Worm (Caenorhabditis elegans) whole organism, young adult: ENCODE results near the gene fkb-6.

Experiments used
- B0261.1 ChIP-seq: sonication (generic microtip); optimal IDR thresholded peaks from 2 replicates; lab custom pipeline; 2016; ENCODE audit warnings: mild to moderate bottlenecking, missing genetic modification characterization, moderate library complexity, missing compliant biosample characterization
- D2030.7 ChIP-seq: fragments of 200-800 bp; sonication (Bioruptor generic); IDR thresholded peaks from 2 replicates; pipeline ENCODE4 v1.3.6; 2022; ENCODE audit warnings: missing genetic modification reagents, missing genetic modification characterization, missing compliant biosample characterization
- F23B12.7 ChIP-seq: sonication (generic microtip); optimal IDR thresholded peaks from 2 replicates; lab custom pipeline; 2017; ENCODE audit warnings: missing genetic modification characterization, mild to moderate bottlenecking, missing compliant biosample characterization, antibody characterized with exemption, moderate library complexity; ENCODE audit not compliant: insufficient read depth
- F37B4.10 ChIP-seq: fragments of 200-800 bp; sonication (Bioruptor generic); IDR thresholded peaks from 2 replicates; pipeline ENCODE4 v1.3.6; 2022; ENCODE audit warnings: missing genetic modification characterization, missing compliant biosample characterization
- F52B5.7 ChIP-seq: sonication (generic microtip); optimal IDR thresholded peaks from 2 replicates; lab custom pipeline; 2016; ENCODE audit warnings: mild to moderate bottlenecking, missing genetic modification characterization, missing compliant biosample characterization
- F57A8.1 ChIP-seq: fragments of 200-800 bp; sonication (Bioruptor generic); optimal IDR thresholded peaks from 2 replicates; lab custom pipeline; 2018; ENCODE audit warnings: mild to moderate bottlenecking, missing genetic modification characterization, moderate library complexity, missing compliant biosample characterization
- Y67H2A.10 ChIP-seq: fragments of 200-800 bp; sonication (Bioruptor generic); conservative IDR thresholded peaks from 2 replicates; pipeline ENCODE4 v1.3.6; 2022; ENCODE audit warnings: missing genetic modification reagents, missing genetic modification characterization, missing compliant biosample characterization
- bed-2 ChIP-seq: fragments of 200-800 bp; sonication (Bioruptor generic); IDR thresholded peaks from 2 replicates; pipeline ENCODE4 v1.3.6; 2022; ENCODE audit warnings: missing genetic modification reagents, missing genetic modification characterization, missing compliant biosample characterization
- cebp-1 ChIP-seq, 2 experiments: fragments of 200-800 bp in 1 of 2; sonication (Bioruptor generic) in 1 of 2; sonication (generic microtip) in 1 of 2; IDR thresholded peaks in 1 of 2; optimal IDR thresholded peaks in 1 of 2; 2 replicates each; pipeline versions ENCODE4 v1.3.6 to Lab custom; 2017 to 2022; ENCODE audit warnings: missing compliant biosample characterization in 2 of 2, missing genetic modification characterization in 2 of 2, mild to moderate bottlenecking in 1 of 2, missing genetic modification reagents in 1 of 2, moderate library complexity in 1 of 2
- ceh-58 ChIP-seq: fragments of 200-800 bp; sonication (Bioruptor generic); IDR thresholded peaks from 2 replicates; pipeline ENCODE4 v1.3.6; 2022; ENCODE audit warnings: missing genetic modification characterization, missing compliant biosample characterization
- ceh-79 ChIP-seq: sonication (generic microtip); optimal IDR thresholded peaks from 2 replicates; lab custom pipeline; 2017; ENCODE audit warnings: mild to moderate bottlenecking, missing genetic modification characterization, missing compliant biosample characterization
- die-1 ChIP-seq: sonication (generic microtip); optimal IDR thresholded peaks from 2 replicates; lab custom pipeline; 2016; ENCODE audit warnings: missing genotype, mild to moderate bottlenecking, missing genetic modification characterization, missing compliant biosample characterization
- dox-1 ChIP-seq: fragments of 200-800 bp; sonication (Bioruptor generic); IDR thresholded peaks from 2 replicates; pipeline ENCODE4 v1.3.6; 2022; ENCODE audit warnings: missing genetic modification reagents, missing genetic modification characterization, missing compliant biosample characterization
- dpl-1 ChIP-seq: fragments of 150-350 bp; optimal IDR thresholded peaks from 2 replicates; lab custom pipeline; 2014; ENCODE audit warnings: missing biosample characterization, missing genetic modification reagents, missing genetic modification characterization
- egl-44 ChIP-seq: fragments of 200-800 bp; sonication (Bioruptor generic); IDR thresholded peaks from 2 replicates; pipeline ENCODE4 v1.3.6; 2022; ENCODE audit warnings: missing genetic modification reagents, missing genetic modification characterization, missing compliant biosample characterization
- ets-4 ChIP-seq: fragments of 200-800 bp; sonication (Bioruptor generic); optimal IDR thresholded peaks from 2 replicates; lab custom pipeline; 2018; ENCODE audit warnings: mild to moderate bottlenecking, missing genetic modification characterization, missing compliant biosample characterization
- gei-17 ChIP-seq: fragments of 200-800 bp; sonication (Bioruptor generic); optimal IDR thresholded peaks from 2 replicates; lab custom pipeline; 2018; ENCODE audit warnings: mild to moderate bottlenecking, missing genetic modification characterization, missing compliant biosample characterization
- him-1 ChIP-seq: sonication (generic microtip); optimal IDR thresholded peaks from 2 replicates; lab custom pipeline; 2016; ENCODE audit warnings: missing genotype, missing genetic modification reagents, missing genetic modification characterization, missing compliant biosample characterization
- hlh-26 ChIP-seq: fragments of 200-800 bp; sonication (Bioruptor generic); conservative IDR thresholded peaks from 2 replicates; pipeline ENCODE4 v1.3.6; 2022; ENCODE audit warnings: missing genetic modification reagents, missing genetic modification characterization, missing compliant biosample characterization
- hmg-1.2 ChIP-seq: fragments of 200-800 bp; sonication (Bioruptor generic); IDR thresholded peaks from 2 replicates; pipeline ENCODE4 v1.3.6; 2022; ENCODE audit warnings: missing genetic modification reagents, missing genetic modification characterization, missing compliant biosample characterization
- hsf-1 ChIP-seq: fragments of 200-800 bp; sonication (Bioruptor generic); IDR thresholded peaks from 2 replicates; pipeline ENCODE4 v1.3.6; 2022; ENCODE audit warnings: missing genetic modification reagents, missing genetic modification characterization, missing compliant biosample characterization
- lag-1 ChIP-seq: fragments of 200-800 bp; sonication (Bioruptor generic); IDR thresholded peaks from 2 replicates; pipeline ENCODE4 v1.3.6; 2022; ENCODE audit warnings: missing genetic modification reagents, missing genetic modification characterization, missing compliant biosample characterization
- lin-35 ChIP-seq, 3 experiments: fragments of 150-350 bp in 2 of 3; sonication (generic microtip) in 1 of 3; optimal IDR thresholded peaks; 2 replicates each; lab custom pipeline; 2014 to 2018; ENCODE audit warnings: missing biosample characterization in 3 of 3, missing genetic modification characterization in 3 of 3, missing genetic modification reagents in 3 of 3
- lin-54 ChIP-seq: fragments of 200-800 bp; sonication (Bioruptor generic); optimal IDR thresholded peaks from 2 replicates; lab custom pipeline; 2018; ENCODE audit warnings: mild to moderate bottlenecking, missing genetic modification characterization, missing compliant biosample characterization
- lsl-1 ChIP-seq: fragments of 200-800 bp; sonication (Bioruptor generic); optimal IDR thresholded peaks from 2 replicates; lab custom pipeline; 2018; ENCODE audit warnings: mild to moderate bottlenecking, missing genetic modification characterization, moderate library complexity, missing compliant biosample characterization
- madf-6 ChIP-seq: fragments of 200-800 bp; sonication (Bioruptor generic); IDR thresholded peaks from 2 replicates; pipeline ENCODE4 v1.3.6; 2022; ENCODE audit warnings: missing genetic modification reagents, missing genetic modification characterization, missing compliant biosample characterization
- mes-4 ChIP-seq: sonication (generic microtip); optimal IDR thresholded peaks from 2 replicates; lab custom pipeline; 2016; ENCODE audit warnings: missing genotype, missing genetic modification characterization, missing compliant biosample characterization
- mxl-1 ChIP-seq: sonication (generic microtip); optimal IDR thresholded peaks from 2 replicates; lab custom pipeline; 2016; ENCODE audit warnings: missing genetic modification characterization, missing compliant biosample characterization
- nhr-120 ChIP-seq: fragments of 200-800 bp; sonication (Bioruptor generic); IDR thresholded peaks from 2 replicates; pipeline ENCODE4 v1.3.6; 2022; ENCODE audit warnings: missing genetic modification characterization, missing compliant biosample characterization
- repo-1 ChIP-seq: sonication (generic microtip); optimal IDR thresholded peaks from 2 replicates; lab custom pipeline; 2017; ENCODE audit warnings: mild to moderate bottlenecking, missing genetic modification characterization, missing compliant biosample characterization
- snpc-1.1 ChIP-seq: sonication (generic microtip); optimal IDR thresholded peaks from 2 replicates; lab custom pipeline; 2017; ENCODE audit warnings: missing genetic modification characterization, mild to moderate bottlenecking, missing compliant biosample characterization, antibody characterized with exemption, moderate library complexity, missing genotype, missing genetic modification reagents; ENCODE audit not compliant: insufficient read depth
- snpc-4 ChIP-seq, 5 experiments: fragments of 150-350 bp in 1 of 5; sonication (generic microtip) in 4 of 5; optimal IDR thresholded peaks; 2 replicates each; lab custom pipeline; 2014 to 2018; ENCODE audit warnings: missing genetic modification characterization in 5 of 5, missing biosample characterization in 3 of 5, antibody characterized with exemption in 2 of 5, mild to moderate bottlenecking in 2 of 5, missing compliant biosample characterization in 2 of 5, missing genotype in 2 of 5, moderate library complexity in 2 of 5, missing genetic modification reagents in 1 of 5
- sptf-2 ChIP-seq: fragments of 200-800 bp; sonication (Bioruptor generic); optimal IDR thresholded peaks from 2 replicates; lab custom pipeline; 2018; ENCODE audit warnings: mild to moderate bottlenecking, missing genetic modification characterization, missing compliant biosample characterization
- tbp1 ChIP-seq: fragments of 200-800 bp; sonication (Bioruptor generic); optimal IDR thresholded peaks from 2 replicates; lab custom pipeline; 2018; ENCODE audit warnings: mild to moderate bottlenecking, missing genetic modification characterization, missing compliant biosample characterization
- unc-130 ChIP-seq: sonication (generic microtip); optimal IDR thresholded peaks from 2 replicates; lab custom pipeline; 2016; ENCODE audit warnings: missing genetic modification reagents, missing genetic modification characterization, missing compliant biosample characterization
- xnd-1 ChIP-seq: sonication (generic microtip); optimal IDR thresholded peaks from 2 replicates; lab custom pipeline; 2016; ENCODE audit warnings: missing genotype, missing genetic modification reagents, missing genetic modification characterization, missing compliant biosample characterization
- zfh-2 ChIP-seq: fragments of 200-800 bp; sonication (Bioruptor generic); conservative IDR thresholded peaks from 2 replicates; pipeline ENCODE4 v1.3.6; 2022; ENCODE audit warnings: missing genetic modification reagents, missing genetic modification characterization, missing compliant biosample characterization
- ztf-28 ChIP-seq: fragments of 200-800 bp; sonication (Bioruptor generic); IDR thresholded peaks from 2 replicates; pipeline ENCODE4 v1.3.6; 2022; ENCODE audit warnings: missing genetic modification reagents, missing genetic modification characterization, missing compliant biosample characterization

Gene fkb-6

DNA sequence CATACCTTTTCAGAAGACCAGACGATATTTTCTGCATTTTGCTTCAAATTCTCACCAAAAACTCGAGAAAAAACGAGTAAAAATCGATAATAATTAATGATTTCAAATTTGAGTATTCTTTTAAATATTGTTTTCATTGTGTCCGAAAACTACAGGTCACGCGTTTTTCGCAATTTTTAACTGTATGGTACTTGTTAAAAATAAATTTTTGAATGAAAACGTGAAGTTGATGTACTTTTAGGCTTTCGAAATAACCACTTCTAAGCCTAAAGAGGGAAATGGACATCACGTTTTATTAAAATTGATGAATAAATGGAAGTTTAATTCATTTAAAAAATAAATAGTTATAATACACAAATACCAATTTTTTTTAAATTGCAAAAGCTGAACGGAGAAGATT is 43.1 kb upstream of the fkb-6 start, which contains the start of gene Y44A6D.5:
Y44A6D.5 (minus strand) TSS at position 101 of the 400 bp plus-strand sequence.
- no peak for TF ChIP-seq snpc-4 (GFP tag; optimal IDR thresholded peaks at IDR 0.05; lab: Kevin White, UChicago)
- no peak for TF ChIP-seq snpc-4 (tag; optimal IDR thresholded peaks at IDR 0.05; lab: Kevin White, UChicago)
- TF ChIP-seq mes-4: no peak
- TF ChIP-seq sptf-2 (GFP tag; lab: Kevin White, UChicago): no peak

ce11 chrV:20803464-20803863 is 42.5 kb upstream of the fkb-6 start:
- peak; percentile 81 for TF ChIP-seq snpc-1.1 (tag; lab: Kevin White, UChicago)
- 0 out of 2 replicates have a peak, but pooled peaks have one; percentile 39 for TF ChIP-seq D2030.7
- TF ChIP-seq ztf-28: 0 out of 2 replicates have a peak, but pooled peaks have one; percentile 52
- peak; percentile 78 for TF ChIP-seq hmg-1.2 (GFP tag; lab: Robert Waterston, UW)
- TF ChIP-seq tbp1 (GFP tag; lab: Kevin White, UChicago): peak; percentile 43
- peak; percentile 65 for TF ChIP-seq snpc-4 (GFP tag; optimal IDR thresholded peaks at IDR 0.05; lab: Kevin White, UChicago)
- TF ChIP-seq snpc-4 (tag; optimal IDR thresholded peaks at IDR 0.05; lab: Kevin White, UChicago): peak; percentile 76 to 96 (median 89)

ce11 chrV:20807038-20807437 is 38.9 kb upstream of the fkb-6 start, which contains the start of gene Y44A6D.6:
Gene Y44A6D.6 (plus strand): TSS chrV:20807338.
- no peak for TF ChIP-seq hsf-1
- TF ChIP-seq F52B5.7: no peak
- no peak for TF ChIP-seq F37B4.10 (GFP tag; lab: Robert Waterston, UW)
- no peak for TF ChIP-seq nhr-120
- no peak for TF ChIP-seq egl-44 (GFP tag; lab: Robert Waterston, UW)
- TF ChIP-seq lin-35 (GFP tag; optimal IDR thresholded peaks at IDR 0.05; lab: Kevin White, UChicago): no peak
- no peak for TF ChIP-seq repo-1 (tag; lab: Kevin White, UChicago)
- no peak for TF ChIP-seq zfh-2 (GFP tag; lab: Robert Waterston, UW)
- no peak for TF ChIP-seq ztf-28
- no peak for TF ChIP-seq gei-17

DNA sequence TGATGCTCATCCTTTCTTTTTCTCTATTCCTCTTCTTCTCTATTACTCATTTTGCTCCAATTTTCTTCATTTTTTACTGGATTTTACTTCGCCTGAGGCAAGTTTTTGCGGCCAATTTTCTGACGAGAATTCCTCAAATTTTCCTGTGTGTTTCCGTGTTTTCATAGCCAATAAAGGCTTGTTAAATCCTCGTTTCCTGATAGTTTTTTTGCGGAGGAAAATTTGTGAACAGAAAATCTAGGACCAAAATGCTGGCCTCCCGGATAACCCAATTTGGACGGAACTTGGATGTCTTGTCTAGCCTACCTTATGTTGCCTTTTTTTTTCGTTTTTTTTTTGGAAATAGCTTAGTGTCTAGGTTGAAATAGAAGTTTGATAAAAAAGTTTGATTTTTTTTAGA is 32.3 kb upstream of the fkb-6 start:
- TF ChIP-seq B0261.1 (tag; lab: Kevin White, UChicago) (no peak), F23B12.7 (tag; lab: Kevin White, UChicago) (no peak), him-1 (no peak), Y67H2A.10 (no peak), dox-1 (GFP tag; lab: Robert Waterston, UW) (no peak), unc-130 (GFP tag; lab: Kevin White, UChicago) (no peak), cebp-1 (GFP tag; IDR thresholded peaks at IDR 0.05; lab: Robert Waterston, UW) (no peak), cebp-1 (tag; optimal IDR thresholded peaks at IDR 0.05; lab: Kevin White, UChicago) (no peak), lsl-1 (GFP tag; lab: Kevin White, UChicago) (no peak), lin-54 (no peak)

- TF ChIP-seq xnd-1 (tag; lab: Kevin White, UChicago) (no peak), dox-1 (GFP tag; lab: Robert Waterston, UW) (no peak)
Observed at ce11 chrV:20814424-20814823, 31.5 kb upstream of the fkb-6 start, which contains the start of gene Y44A6D.7. Gene Y44A6D.7 (plus strand): TSS chrV:20814724.

ce11 chrV:20815842-20816241 is 30.1 kb upstream of the fkb-6 start, which contains the start of gene sshk-1:
Gene sshk-1 (plus strand): TSS chrV:20816142.
- no peak for TF ChIP-seq madf-6 (GFP tag; lab: Robert Waterston, UW)
- TF ChIP-seq dpl-1 (GFP tag; lab: Kevin White, UChicago): no peak
- TF ChIP-seq ets-4 (GFP tag; lab: Kevin White, UChicago): no peak
- TF ChIP-seq snpc-1.1 (tag; lab: Kevin White, UChicago): no peak
- TF ChIP-seq hsf-1: no peak
- no peak for TF ChIP-seq F23B12.7 (tag; lab: Kevin White, UChicago)
- no peak for TF ChIP-seq unc-130 (GFP tag; lab: Kevin White, UChicago)
- no peak for TF ChIP-seq B0261.1 (tag; lab: Kevin White, UChicago)
- no peak for TF ChIP-seq mxl-1 (tag; lab: Kevin White, UChicago)
- TF ChIP-seq zfh-2 (GFP tag; lab: Robert Waterston, UW): no peak
- TF ChIP-seq hlh-26: no peak
- TF ChIP-seq die-1 (tag; lab: Kevin White, UChicago): no peak
- TF ChIP-seq bed-2 (GFP tag; lab: Robert Waterston, UW): no peak
- TF ChIP-seq ceh-58 (GFP tag; lab: Robert Waterston, UW): no peak
- no peak for TF ChIP-seq lag-1
- TF ChIP-seq F57A8.1 (GFP tag; lab: Kevin White, UChicago): no peak
- TF ChIP-seq F37B4.10 (GFP tag; lab: Robert Waterston, UW): no peak
- no peak for TF ChIP-seq ceh-79 (tag; lab: Kevin White, UChicago)
